Worm (Caenorhabditis elegans) whole organism, mixed stage, embryonic: ENCODE data around the gene rab-14.

Experiments used
- cnd-1 ChIP-seq: fragments of 200-800 bp; sonication (Bioruptor generic); optimal IDR thresholded peaks from 2 replicates; lab custom pipeline; 2018; ENCODE audit warnings: mild to moderate bottlenecking, missing genetic modification characterization, missing compliant biosample characterization
- ham-2 ChIP-seq: fragments of 200-800 bp; sonication (Bioruptor generic); optimal IDR thresholded peaks from 2 replicates; lab custom pipeline; 2018; ENCODE audit warnings: mild to moderate bottlenecking, missing genetic modification characterization, missing compliant biosample characterization
- lin-13 ChIP-seq: fragments of 150-350 bp; optimal IDR thresholded peaks from 2 replicates; lab custom pipeline; 2014; ENCODE audit warnings: missing biosample characterization, missing genetic modification characterization
- mep-1 ChIP-seq: fragments of 150-350 bp; optimal IDR thresholded peaks from 2 replicates; lab custom pipeline; 2017; ENCODE audit warnings: missing biosample characterization, missing genetic modification reagents, missing genetic modification characterization, inconsistent platforms
- nhr-237 ChIP-seq: fragments of 150-350 bp; optimal IDR thresholded peaks from 2 replicates; lab custom pipeline; 2014; ENCODE audit warnings: missing biosample characterization, missing genetic modification characterization
- nhr-28 ChIP-seq: fragments of 150-350 bp; optimal IDR thresholded peaks from 2 replicates; lab custom pipeline; 2014; ENCODE audit warnings: missing biosample characterization, missing genetic modification characterization
- pha-4 ChIP-seq: fragments of 150-350 bp; optimal IDR thresholded peaks from 2 replicates; lab custom pipeline; 2018; ENCODE audit warnings: missing biosample characterization, missing genetic modification reagents, missing genetic modification characterization
- unc-62 ChIP-seq: fragments of 150-350 bp; optimal IDR thresholded peaks from 2 replicates; lab custom pipeline; 2014; ENCODE audit warnings: missing biosample characterization, missing genetic modification reagents, missing genetic modification characterization

ce11 chrX:15575460-15575859 is 31.0 kb downstream of the rab-14 start:
- TF ChIP-seq nhr-28 (tag; lab: Kevin White, UChicago), result no peak
- TF ChIP-seq unc-62, result no peak
- TF ChIP-seq mep-1 (tag; lab: Kevin White, UChicago), result peak; percentile 5
- TF ChIP-seq lin-13 (tag; lab: Kevin White, UChicago), result no peak
- no peak for TF ChIP-seq nhr-237 (tag; lab: Kevin White, UChicago)
- TF ChIP-seq pha-4 (tag; lab: Kevin White, UChicago), result no peak
- TF ChIP-seq cnd-1 (tag; lab: Kevin White, UChicago), result no peak
- no peak for TF ChIP-seq ham-2
